Worm (Caenorhabditis elegans) whole organism, midembryonic: ENCODE data around the gene Y51A2A.12.

Experiments used
- T22C8.4 ChIP-seq: fragments of 200-800 bp; sonication (Bioruptor generic); IDR thresholded peaks from 2 replicates; pipeline ENCODE4 v1.3.6; 2022; ENCODE audit warnings: missing genetic modification characterization, missing compliant biosample characterization
- flt-1 ChIP-seq: fragments of 200-800 bp; sonication (Bioruptor generic); IDR thresholded peaks from 2 replicates; pipeline ENCODE4 v1.3.6; 2022; ENCODE audit warnings: missing genetic modification characterization, missing compliant biosample characterization
- klf-2 ChIP-seq: fragments of 200-800 bp; sonication (Bioruptor generic); conservative IDR thresholded peaks from 2 replicates; pipeline ENCODE4 v1.3.6; 2022; ENCODE audit warnings: missing genetic modification reagents, missing genetic modification characterization, missing compliant biosample characterization
- ref-1 ChIP-seq: fragments of 200-800 bp; sonication (Bioruptor generic); conservative IDR thresholded peaks from 2 replicates; pipeline ENCODE4 v1.3.6; 2022; ENCODE audit warnings: missing genetic modification reagents, missing genetic modification characterization, missing compliant biosample characterization
- tab-1 ChIP-seq: fragments of 200-800 bp; sonication (Bioruptor generic); IDR thresholded peaks from 2 replicates; pipeline ENCODE4 v1.3.6; 2022; ENCODE audit warnings: missing genetic modification characterization, missing compliant biosample characterization
- ztf-29 ChIP-seq: fragments of 200-800 bp; sonication (Bioruptor generic); IDR thresholded peaks from 2 replicates; pipeline ENCODE4 v1.3.6; 2022; ENCODE audit warnings: missing genetic modification reagents, missing genetic modification characterization, missing compliant biosample characterization

DNA sequence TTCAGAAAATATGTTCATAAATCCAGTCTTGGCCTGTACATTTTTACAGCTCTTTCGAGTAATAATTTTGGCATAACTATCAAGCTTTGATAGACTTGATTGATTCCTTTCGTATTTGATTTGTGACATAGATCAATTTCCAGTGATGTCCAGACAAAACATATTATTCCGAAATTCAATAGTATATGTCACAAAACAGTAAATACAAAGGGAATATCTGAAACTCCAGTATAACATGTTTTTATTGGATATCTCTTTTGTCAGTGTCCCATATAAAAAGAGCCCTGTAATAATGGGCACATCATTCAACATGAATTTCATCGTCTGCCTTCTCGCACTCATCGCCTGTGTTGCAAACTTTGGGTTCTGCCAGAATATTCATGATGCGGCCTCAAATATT lies 1.8 kb upstream of the Y51A2A.12 start, which contains the start of gene Y51A2A.4:
- TF ChIP-seq ref-1 (GFP tag; lab: Robert Waterston, UW) (no peak), tab-1 (no peak), T22C8.4 (GFP tag; lab: Robert Waterston, UW) (no peak), klf-2 (GFP tag; lab: Robert Waterston, UW) (no peak), ztf-29 (no peak), flt-1 (no peak)
